Worm (Caenorhabditis elegans): ENCODE results near the gene trpa-1.

DNA sequence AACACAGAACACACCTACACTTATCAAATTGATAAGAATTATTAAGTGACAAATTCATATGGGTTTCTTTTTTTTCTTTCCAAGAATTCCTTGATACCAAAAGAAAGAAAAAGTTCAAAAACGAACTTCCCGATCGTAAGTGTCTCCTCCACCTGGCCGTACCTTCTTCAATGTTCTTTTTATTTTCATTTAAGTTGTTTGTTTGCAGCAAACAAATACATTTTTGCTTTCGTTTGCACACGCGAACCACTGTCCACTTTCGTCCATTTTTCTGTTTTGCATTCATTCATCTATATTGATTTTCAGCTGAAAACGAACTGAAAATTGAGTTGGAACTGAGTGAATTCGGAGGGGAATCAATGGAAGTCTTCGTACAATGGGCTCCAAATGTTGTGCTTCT is 47.4 kb downstream of the trpa-1 start, which contains the start of gene VZK822L.2:
- TF ChIP-seq unc-55 (GFP tag; optimal IDR thresholded peaks at IDR 0.05) (no peak), hlh-15 (tag; optimal IDR thresholded peaks at IDR 0.05) (no peak), ceh-19 (GFP tag; optimal IDR thresholded peaks at IDR 0.05) (no peak), pag-3 (tag; optimal IDR thresholded peaks at IDR 0.05; ENCODE audit: borderline replicate concordance) (no peak), sox-4 (tag; optimal IDR thresholded peaks at IDR 0.05) (no peak), lin-11 (tag; optimal IDR thresholded peaks at IDR 0.05) (no peak), fkh-6 (tag; optimal IDR thresholded peaks at IDR 0.05) (no peak)

Data from whole organism, late embryonic.